Worm (Caenorhabditis elegans): ENCODE data around the gene B0410.3.

DNA sequence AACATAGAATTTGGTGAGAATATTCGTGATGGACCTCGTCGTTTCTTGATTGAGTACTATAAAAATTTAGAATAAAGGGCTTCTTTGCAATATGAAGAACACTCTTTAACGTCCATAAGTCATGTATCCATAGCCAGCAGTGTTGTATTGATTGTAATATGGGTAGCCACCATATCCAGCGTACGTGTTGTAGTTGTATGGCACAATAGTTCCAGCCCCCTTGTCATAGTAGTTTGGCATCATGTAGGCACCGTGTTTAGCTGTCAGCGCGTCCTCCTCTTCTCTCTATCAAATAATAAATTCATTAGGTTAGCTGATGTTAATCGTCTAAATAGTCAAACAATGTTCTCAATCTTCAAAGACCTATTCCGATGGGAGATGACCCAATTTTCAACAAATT is 18.0 kb downstream of the B0410.3 start:
- TF ChIP-seq ama-1 (optimal IDR thresholded peaks at IDR 0.05): no peak
- TF ChIP-seq ceh-36 (tag; optimal IDR thresholded peaks at IDR 0.05): no peak
- TF ChIP-seq flt-1 (GFP tag; IDR thresholded peaks at IDR 0.05): no peak
- no peak for TF ChIP-seq scrt-1 (GFP tag; IDR thresholded peaks at IDR 0.05)
- no peak for TF ChIP-seq hmbx-1 (tag; optimal IDR thresholded peaks at IDR 0.05)
- no peak for TF ChIP-seq tbx-11 (GFP tag; IDR thresholded peaks at IDR 0.05)
- TF ChIP-seq sea-1 (GFP tag; conservative IDR thresholded peaks at IDR 0.05): no peak
- TF ChIP-seq ets-7 (tag; optimal IDR thresholded peaks at IDR 0.05): no peak
- no peak for TF ChIP-seq pes-1 (GFP tag; IDR thresholded peaks at IDR 0.05)
- no peak for TF ChIP-seq hnd-1 (tag; optimal IDR thresholded peaks at IDR 0.05)
- no peak for TF ChIP-seq F13C5.2 (tag; optimal IDR thresholded peaks at IDR 0.05)
- no peak for TF ChIP-seq hmg-4 (GFP tag; optimal IDR thresholded peaks at IDR 0.05)
- no peak for TF ChIP-seq ceh-13 (GFP tag; optimal IDR thresholded peaks at IDR 0.05)
- TF ChIP-seq aly-1 (tag; optimal IDR thresholded peaks at IDR 0.05): no peak

Data from whole organism, early embryonic.